Worm (Caenorhabditis elegans) whole organism, L3 larva: ENCODE data around the gene gst-42.
A peak's percentile ranks its signal among the peaks of the same experiment; 100 is the strongest.

Experiments
- ama-1 ChIP-seq: fragments of 150-350 bp; optimal IDR thresholded peaks from 2 replicates; lab custom pipeline; 2018
- daf-12 ChIP-seq: fragments of 150-350 bp; optimal IDR thresholded peaks from 2 replicates; lab custom pipeline; 2014; ENCODE audit warnings: missing biosample characterization, missing genetic modification reagents, missing genetic modification characterization
- elt-1 ChIP-seq: fragments of 150-350 bp; optimal IDR thresholded peaks from 2 replicates; lab custom pipeline; 2014; ENCODE audit warnings: missing biosample characterization, missing genetic modification characterization
- nhr-237 ChIP-seq: fragments of 150-350 bp; optimal IDR thresholded peaks from 2 replicates; lab custom pipeline; 2014; ENCODE audit warnings: missing biosample characterization, missing genetic modification characterization
- nhr-25 ChIP-seq: sonication (generic microtip); optimal IDR thresholded peaks from 2 replicates; lab custom pipeline; 2017; ENCODE audit warnings: missing biosample characterization, missing genetic modification characterization
- pha-4 ChIP-seq: fragments of 150-350 bp; optimal IDR thresholded peaks from 2 replicates; lab custom pipeline; 2014; ENCODE audit warnings: missing biosample characterization, missing genetic modification reagents, missing genetic modification characterization

DNA sequence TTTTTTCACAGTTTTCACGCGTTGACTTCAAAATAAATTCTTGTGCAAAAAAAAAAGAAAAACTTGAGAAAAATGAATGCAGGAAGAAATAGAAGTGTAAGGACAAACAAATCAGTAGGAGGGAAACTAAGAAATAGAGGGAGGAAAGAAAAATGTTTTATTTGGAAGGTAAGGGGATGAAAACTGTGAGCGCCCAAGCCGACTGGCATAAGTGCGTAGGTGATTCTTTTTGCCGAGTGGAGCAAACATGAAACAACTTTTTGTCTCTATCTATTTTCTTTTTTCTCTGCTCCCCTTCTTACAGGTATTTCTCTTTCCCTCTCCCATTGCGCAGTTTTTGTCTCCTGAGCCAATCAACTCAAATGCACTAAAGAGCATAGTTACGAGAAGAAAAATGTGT lies 9.0 kb downstream of the gst-42 start:
- TF ChIP-seq daf-12 (tag; lab: Kevin White, UChicago) (no peak), elt-1 (tag; lab: Kevin White, UChicago) (no peak), nhr-25 (tag; lab: Kevin White, UChicago) (no peak), nhr-237 (tag; lab: Kevin White, UChicago) (no peak), pha-4 (tag; lab: Kevin White, UChicago) (peak; percentile 58), ama-1 (lab: Kevin White, UChicago) (no peak)
